Worm (Caenorhabditis elegans): ENCODE results near the gene T21E8.6.

DNA sequence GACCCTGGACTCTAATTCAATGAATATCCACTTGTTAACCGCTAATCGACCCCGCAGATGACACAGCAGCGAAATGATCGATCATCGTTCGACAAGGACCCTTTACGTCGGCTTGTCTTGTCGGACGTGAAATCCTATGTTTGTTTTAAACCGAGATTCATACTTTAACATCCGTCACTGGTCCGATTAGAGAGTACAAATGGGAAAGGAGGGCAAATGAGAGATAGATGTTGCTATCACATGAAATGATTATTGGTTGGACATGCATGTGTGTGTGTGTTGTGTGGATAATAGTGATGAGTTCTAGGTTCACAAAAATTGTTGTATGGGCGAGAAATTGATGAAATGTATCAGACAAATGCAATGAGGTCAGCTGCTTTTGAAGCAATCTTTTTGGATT, 27.6 kb downstream of the T21E8.6 start:
- TF ChIP-seq lin-15B (tag; optimal IDR thresholded peaks at IDR 0.05) (no peak), unc-62 (GFP tag; optimal IDR thresholded peaks at IDR 0.05) (no peak), nhr-77 (tag; optimal IDR thresholded peaks at IDR 0.05) (no peak), ceh-28 (tag; optimal IDR thresholded peaks at IDR 0.05) (no peak), elt-3 (tag; optimal IDR thresholded peaks at IDR 0.05) (no peak), egl-27 (tag; optimal IDR thresholded peaks at IDR 0.05) (no peak), egl-5 (tag; optimal IDR thresholded peaks at IDR 0.05) (peak; percentile 35), daf-12 (tag; optimal IDR thresholded peaks at IDR 0.05) (no peak), nhr-76 (tag; optimal IDR thresholded peaks at IDR 0.05) (no peak)
